Fruit fly (Drosophila melanogaster) whole organism: Measurements from ENCODE around the gene ey.

ENCODE experiments used
- CG8478 ChIP-seq: fragments of >200 bp; optimal IDR thresholded peaks from 2 replicates; lab custom pipeline; 2018; ENCODE audit warnings: inconsistent platforms
- Dll ChIP-seq: fragments of >200 bp; optimal IDR thresholded peaks from 2 replicates; lab custom pipeline; 2017
- pan ChIP-seq: fragments of >200 bp; optimal IDR thresholded peaks from 2 replicates; lab custom pipeline; 2017
- psq ChIP-seq: fragments of >200 bp; optimal IDR thresholded peaks from 2 replicates; lab custom pipeline; 2017
- usp ChIP-seq: fragments of >200 bp; optimal IDR thresholded peaks from 2 replicates; lab custom pipeline; 2017; ENCODE audit warnings: missing biosample characterization, missing genetic modification characterization, mixed read lengths

- TF ChIP-seq pan (lab: Kevin White, UChicago) (no peak), psq (lab: Kevin White, UChicago) (no peak), usp (GFP tag; lab: Kevin White, UChicago) (no peak), CG8478 (lab: Kevin White, UChicago) (no peak), Dll (lab: Kevin White, UChicago) (no peak)
Observed at dm6 chr4:721774-722173, 24.3 kb downstream of the ey start.
